Fruit fly (Drosophila melanogaster) whole organism, pupa: ENCODE measurements around the gene CG31050.

Experiments used
- CG10348 ChIP-seq: fragments of 200-800 bp; sonication (Bioruptor generic); IDR thresholded peaks from 2 replicates; pipeline ENCODE4 v1.3.6; 2022; ENCODE audit warnings: missing biosample characterization, missing genetic modification characterization
- CG12605 ChIP-seq: fragments of 200-800 bp; sonication (Bioruptor generic); IDR thresholded peaks from 2 replicates; pipeline ENCODE4 v1.3.6; 2022; ENCODE audit warnings: missing biosample characterization, missing genetic modification characterization
- CG13204 ChIP-seq: fragments of 200-800 bp; sonication (Bioruptor generic); optimal IDR thresholded peaks from 2 replicates; lab custom pipeline; 2018; ENCODE audit warnings: missing biosample characterization, mild to moderate bottlenecking, missing genetic modification characterization, moderate library complexity
- CG14655 ChIP-seq: fragments of 200-800 bp; sonication (Bioruptor generic); optimal IDR thresholded peaks from 3 replicates; lab custom pipeline; 2017; ENCODE audit warnings: mild to moderate bottlenecking, missing biosample characterization, missing genetic modification reagents, missing genetic modification characterization
- CG15710 ChIP-seq: fragments of 200-800 bp; sonication (Bioruptor generic); optimal IDR thresholded peaks from 2 replicates; lab custom pipeline; 2018; ENCODE audit warnings: missing biosample characterization, mild to moderate bottlenecking, missing genetic modification characterization, moderate library complexity
- CG17806 ChIP-seq: fragments of 200-800 bp; sonication (Bioruptor generic); optimal IDR thresholded peaks from 2 replicates; lab custom pipeline; 2018; ENCODE audit warnings: missing biosample characterization, mild to moderate bottlenecking, missing genetic modification characterization, moderate library complexity
- CG32121 ChIP-seq: fragments of 200-800 bp; sonication (Bioruptor generic); IDR thresholded peaks from 2 replicates; pipeline ENCODE4 v1.3.6; 2022; ENCODE audit warnings: missing biosample characterization, missing genetic modification characterization
- CG34367 ChIP-seq: fragments of 200-800 bp; sonication (Bioruptor generic); optimal IDR thresholded peaks from 2 replicates; lab custom pipeline; 2018; ENCODE audit warnings: missing biosample characterization, mild to moderate bottlenecking, missing genetic modification characterization
- CG4496 ChIP-seq: fragments of 200-800 bp; sonication (Bioruptor generic); IDR thresholded peaks from 3 replicates; pipeline ENCODE4 v1.3.6; 2022; ENCODE audit warnings: missing biosample characterization, missing genetic modification characterization
- CG8159 ChIP-seq: fragments of 200-800 bp; sonication (Bioruptor generic); optimal IDR thresholded peaks from 3 replicates; lab custom pipeline; 2018; ENCODE audit warnings: missing biosample characterization, mild to moderate bottlenecking, missing genetic modification characterization, moderate library complexity
- CG8301 ChIP-seq: fragments of 200-800 bp; sonication (Bioruptor generic); optimal IDR thresholded peaks from 2 replicates; lab custom pipeline; 2018; ENCODE audit warnings: missing biosample characterization, mild to moderate bottlenecking, missing genetic modification characterization
- CG9948 ChIP-seq: fragments of 200-800 bp; sonication (Bioruptor generic); optimal IDR thresholded peaks from 2 replicates; lab custom pipeline; 2018; ENCODE audit warnings: missing biosample characterization, mild to moderate bottlenecking, missing genetic modification characterization, moderate library complexity
- D1 ChIP-seq: fragments of 200-800 bp; sonication (Bioruptor generic); optimal IDR thresholded peaks from 2 replicates; lab custom pipeline; 2018; ENCODE audit warnings: missing biosample characterization, mild to moderate bottlenecking, missing genetic modification characterization, moderate library complexity
- EcR ChIP-seq: fragments of 200-800 bp; sonication (Bioruptor generic); optimal IDR thresholded peaks from 3 replicates; lab custom pipeline; 2019; ENCODE audit warnings: missing biosample characterization, missing genetic modification characterization, mild to moderate bottlenecking, moderate library complexity, missing genetic modification reagents
- Ets98B ChIP-seq: fragments of 200-800 bp; sonication (Bioruptor generic); IDR thresholded peaks from 2 replicates; pipeline ENCODE4 v1.3.6; 2022; ENCODE audit warnings: missing biosample characterization, missing genetic modification characterization
- Pif1A ChIP-seq: fragments of 200-800 bp; sonication (Bioruptor generic); optimal IDR thresholded peaks from 3 replicates; lab custom pipeline; 2016; ENCODE audit warnings: missing biosample characterization, missing genetic modification characterization
- Pif1B ChIP-seq: fragments of 200-800 bp; sonication (Bioruptor generic); optimal IDR thresholded peaks from 3 replicates; lab custom pipeline; 2016; ENCODE audit warnings: missing biosample characterization, missing genetic modification characterization
- Snoo ChIP-seq: fragments of 200-800 bp; sonication (Bioruptor generic); optimal IDR thresholded peaks from 3 replicates; lab custom pipeline; 2017; ENCODE audit warnings: missing biosample characterization, mild to moderate bottlenecking, missing genetic modification characterization, inconsistent platforms
- fd96Ca ChIP-seq: fragments of 200-800 bp; sonication (Bioruptor generic); IDR thresholded peaks from 3 replicates; pipeline ENCODE4 v1.3.6; 2022; ENCODE audit warnings: missing biosample characterization, missing genetic modification characterization
- gl ChIP-seq: fragments of 200-800 bp; sonication (Bioruptor generic); optimal IDR thresholded peaks from 2 replicates; lab custom pipeline; 2018; ENCODE audit warnings: missing biosample characterization, mild to moderate bottlenecking, missing genetic modification characterization
- rn ChIP-seq: fragments of 200-800 bp; sonication (Bioruptor generic); IDR thresholded peaks from 2 replicates; pipeline ENCODE4 v1.3.6; 2022; ENCODE audit warnings: missing biosample characterization, missing genetic modification characterization

CG31050 gene

DNA sequence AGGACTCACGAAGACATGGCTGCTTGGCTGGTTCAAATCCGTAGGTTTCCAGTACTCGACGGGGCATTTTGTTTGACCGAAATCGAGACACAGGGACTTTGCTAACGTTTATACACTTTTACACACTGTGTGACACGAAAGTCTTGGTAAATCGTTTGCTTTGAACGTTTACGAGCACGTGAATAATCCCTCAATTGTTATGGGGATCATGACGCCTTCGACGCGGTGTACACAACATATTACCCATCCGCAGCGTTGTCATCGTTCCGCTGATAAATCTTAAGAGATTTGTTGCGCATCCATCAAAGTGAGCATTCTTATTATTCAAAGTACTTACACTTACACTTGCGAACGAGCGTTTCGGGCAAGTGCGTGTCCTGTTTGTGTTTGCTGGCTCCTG is at the start of gene CG31050:
CG31050 (minus strand) TSS at position 101 of the 400 bp plus-strand sequence.
- TF ChIP-seq Pif1B (GFP tag; lab: Kevin White, UChicago) (no peak), CG12605 (GFP tag; lab: Robert Waterston, UW) (no peak), rn (GFP tag; lab: Robert Waterston, UW) (no peak), Ets98B (GFP tag; lab: Robert Waterston, UW) (no peak), CG9948 (tag; lab: Kevin White, UChicago) (no peak), gl (tag; lab: Kevin White, UChicago) (no peak), CG4496 (GFP tag; lab: Robert Waterston, UW) (no peak), D1 (tag; lab: Kevin White, UChicago) (no peak), CG10348 (GFP tag; lab: Robert Waterston, UW) (no peak), CG8301 (tag; lab: Kevin White, UChicago) (no peak), CG8159 (tag; lab: Kevin White, UChicago) (no peak), CG14655 (no peak), CG34367 (tag; lab: Kevin White, UChicago) (no peak), CG15710 (tag; lab: Kevin White, UChicago) (no peak), Pif1A (GFP tag; lab: Kevin White, UChicago) (no peak), EcR (GFP tag; lab: Kevin White, UChicago) (no peak), CG32121 (GFP tag; lab: Robert Waterston, UW) (no peak), CG13204 (GFP tag; lab: Kevin White, UChicago) (no peak), Snoo (no peak), fd96Ca (no peak)

DNA sequence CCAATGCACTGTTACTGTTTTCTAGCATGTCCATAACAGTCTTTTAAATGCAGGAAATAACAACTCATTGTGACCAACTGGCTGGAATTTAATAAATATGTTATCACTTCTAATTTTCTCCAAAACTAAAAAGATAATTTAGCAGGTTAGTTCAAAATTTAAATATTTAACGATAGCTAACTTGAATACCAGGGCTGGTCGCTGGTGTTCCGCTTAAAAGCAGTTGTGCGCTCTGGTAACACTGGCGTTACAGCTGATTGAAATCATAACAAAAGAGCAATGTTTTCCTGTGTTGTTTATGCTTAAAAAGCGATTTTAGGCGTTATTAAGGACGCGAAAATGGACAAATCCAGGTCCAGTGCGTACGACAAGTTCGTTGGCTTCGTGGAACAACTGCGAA is 45.7 kb upstream of the CG31050 start, which contains the start of gene htt:
htt (plus strand) TSS at position 250 of the 400 bp plus-strand sequence.
- TF ChIP-seq CG9948 (tag; lab: Kevin White, UChicago) (no peak), gl (tag; lab: Kevin White, UChicago) (no peak), Pif1B (GFP tag; lab: Kevin White, UChicago) (no peak), CG15710 (tag; lab: Kevin White, UChicago) (no peak), EcR (GFP tag; lab: Kevin White, UChicago) (no peak), CG14655 (no peak), CG13204 (GFP tag; lab: Kevin White, UChicago) (no peak), CG32121 (GFP tag; lab: Robert Waterston, UW) (no peak), CG34367 (tag; lab: Kevin White, UChicago) (no peak), CG8301 (tag; lab: Kevin White, UChicago) (no peak), D1 (tag; lab: Kevin White, UChicago) (no peak), fd96Ca (no peak), CG4496 (GFP tag; lab: Robert Waterston, UW) (no peak), rn (GFP tag; lab: Robert Waterston, UW) (no peak)

DNA sequence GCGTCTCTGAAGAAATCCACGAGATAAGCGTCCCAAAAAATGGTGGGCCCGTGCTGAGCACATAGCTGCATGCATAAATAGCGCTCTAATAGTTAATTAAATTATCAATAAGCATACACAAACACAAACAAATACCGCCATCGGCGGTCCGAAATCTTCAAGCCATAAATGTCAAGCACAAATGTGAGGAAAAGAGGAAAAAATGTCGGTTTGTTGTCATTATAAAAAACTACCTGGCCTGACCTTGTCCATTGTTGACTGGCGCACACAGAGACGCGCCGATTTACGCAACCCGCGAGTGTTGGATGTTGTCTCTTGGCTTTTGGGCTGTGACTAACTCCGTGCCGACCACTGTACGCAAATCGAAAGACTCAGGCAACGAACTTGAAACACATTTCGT is 37.7 kb upstream of the CG31050 start:
- no peak for TF ChIP-seq Ets98B (GFP tag; lab: Robert Waterston, UW)
- TF ChIP-seq, all 21 proteins: peak for 0

DNA sequence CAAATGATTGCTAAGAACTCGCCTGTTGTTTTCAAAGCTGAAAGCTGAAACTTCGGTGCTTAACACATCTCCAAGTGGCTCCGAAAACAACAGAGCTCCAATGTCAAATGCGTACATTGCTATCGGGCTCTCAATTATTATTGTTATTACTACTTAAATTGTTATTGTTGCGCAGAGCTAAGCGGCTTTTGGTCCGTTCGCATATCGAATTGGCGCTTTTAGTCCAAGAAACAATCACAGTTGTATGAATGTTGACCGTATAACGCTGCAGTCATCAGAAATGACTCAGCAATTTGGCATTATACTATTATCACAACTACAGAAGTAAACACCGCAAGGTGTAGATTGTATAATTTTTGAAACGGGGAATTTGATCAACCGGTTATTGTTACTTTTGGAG is 35.3 kb upstream of the CG31050 start:
- no peak for TF ChIP-seq fd96Ca
- no peak for TF ChIP-seq CG12605 (GFP tag; lab: Robert Waterston, UW)
- no peak for TF ChIP-seq CG8301 (tag; lab: Kevin White, UChicago)
- TF ChIP-seq CG34367 (tag; lab: Kevin White, UChicago) = no peak
- no peak for TF ChIP-seq CG8159 (tag; lab: Kevin White, UChicago)
- TF ChIP-seq CG32121 (GFP tag; lab: Robert Waterston, UW) = no peak
- TF ChIP-seq Ets98B (GFP tag; lab: Robert Waterston, UW) = no peak
- no peak for TF ChIP-seq EcR (GFP tag; lab: Kevin White, UChicago)
- TF ChIP-seq CG17806 (tag; lab: Kevin White, UChicago) = no peak
- TF ChIP-seq, all 21 proteins: peak for 0

DNA sequence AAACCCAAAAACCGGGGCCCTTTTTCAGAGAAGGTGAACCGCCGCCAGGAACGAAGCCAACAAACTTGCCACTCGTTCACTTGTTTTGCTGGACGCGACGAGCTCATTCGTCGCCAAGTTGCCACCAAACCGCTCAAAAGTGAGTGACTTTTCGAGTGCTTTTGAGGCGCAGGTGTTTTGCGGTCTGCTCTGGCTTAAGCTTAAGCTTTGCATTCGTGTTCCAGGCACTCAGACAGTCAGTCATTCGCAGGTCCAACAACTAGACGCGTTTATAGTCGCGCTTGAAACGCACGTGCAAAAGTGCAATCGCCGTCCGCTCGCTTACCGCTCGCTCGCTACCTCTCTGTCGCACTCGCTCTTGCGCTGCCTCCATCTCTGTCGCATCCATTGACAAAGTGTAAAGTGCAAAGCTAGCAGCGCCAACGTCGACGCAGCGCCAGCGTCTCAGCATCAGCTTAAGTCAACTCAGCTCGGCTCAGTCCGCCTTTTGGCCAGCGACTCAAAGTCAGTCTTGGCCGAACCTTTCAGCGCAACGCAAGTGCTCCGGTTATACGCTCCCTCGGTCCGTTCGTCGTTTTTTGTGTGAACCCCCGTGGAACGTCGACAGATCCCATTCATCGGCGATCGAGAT is 31.7 kb upstream of the CG31050 start:
- TF ChIP-seq Ets98B (GFP tag; lab: Robert Waterston, UW) (no peak), CG4496 (GFP tag; lab: Robert Waterston, UW) (0 out of 3 replicates have a peak, but pooled peaks have one; percentile 43), Pif1A (GFP tag; lab: Kevin White, UChicago) (no peak), CG17806 (tag; lab: Kevin White, UChicago) (no peak), rn (GFP tag; lab: Robert Waterston, UW) (no peak), D1 (tag; lab: Kevin White, UChicago) (no peak), CG14655 (no peak), CG8301 (tag; lab: Kevin White, UChicago) (no peak), CG32121 (GFP tag; lab: Robert Waterston, UW) (peak; percentile 47; the same call in 1 of the 2 replicates), Snoo (no peak), Pif1B (GFP tag; lab: Kevin White, UChicago) (no peak), CG15710 (tag; lab: Kevin White, UChicago) (no peak), CG10348 (GFP tag; lab: Robert Waterston, UW) (no peak), EcR (GFP tag; lab: Kevin White, UChicago) (peak; percentile 41), CG12605 (GFP tag; lab: Robert Waterston, UW) (no peak), CG8159 (tag; lab: Kevin White, UChicago) (no peak), fd96Ca (no peak), CG9948 (tag; lab: Kevin White, UChicago) (no peak), CG13204 (GFP tag; lab: Kevin White, UChicago) (peak; percentile 100), gl (tag; lab: Kevin White, UChicago) (no peak), CG34367 (tag; lab: Kevin White, UChicago) (no peak)
